Worm (Caenorhabditis elegans) whole organism, late embryonic: ENCODE data around the gene cest-1.1.

ENCODE experiments used
- ama-1 ChIP-seq: fragments of 150-350 bp; optimal IDR thresholded peaks from 2 replicates; lab custom pipeline; 2014
- fkh-10 ChIP-seq: fragments of 150-350 bp; optimal IDR thresholded peaks from 2 replicates; lab custom pipeline; 2014; ENCODE audit warnings: missing biosample characterization, missing genetic modification reagents, missing genetic modification characterization

DNA sequence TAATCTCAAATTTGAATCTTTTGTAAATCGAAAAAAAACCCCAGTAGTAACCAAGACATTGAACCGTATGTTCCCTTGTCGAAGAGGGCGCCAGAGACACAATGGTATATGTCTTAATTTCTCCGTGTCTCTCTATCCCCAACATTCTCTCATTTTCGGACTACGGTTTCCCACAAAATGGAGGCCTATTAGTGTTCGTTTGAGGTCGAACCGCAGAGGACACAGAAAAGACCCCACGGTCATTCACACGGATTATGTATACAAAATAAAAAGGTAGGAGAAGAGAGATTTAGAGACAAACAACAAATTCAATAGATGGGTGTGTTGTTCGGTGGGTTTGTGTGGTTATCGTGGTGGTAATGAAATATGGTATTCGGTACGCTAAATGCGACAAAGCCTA, 15.6 kb downstream of the cest-1.1 start:
- TF ChIP-seq fkh-10 (GFP tag; lab: Kevin White, UChicago) (no peak), ama-1 (lab: Kevin White, UChicago) (no peak)
